Fruit fly (Drosophila melanogaster): Measurements from ENCODE around the gene Ada.
A peak's percentile ranks its signal among the peaks of the same experiment; 100 is the strongest.

Gene Ada

DNA sequence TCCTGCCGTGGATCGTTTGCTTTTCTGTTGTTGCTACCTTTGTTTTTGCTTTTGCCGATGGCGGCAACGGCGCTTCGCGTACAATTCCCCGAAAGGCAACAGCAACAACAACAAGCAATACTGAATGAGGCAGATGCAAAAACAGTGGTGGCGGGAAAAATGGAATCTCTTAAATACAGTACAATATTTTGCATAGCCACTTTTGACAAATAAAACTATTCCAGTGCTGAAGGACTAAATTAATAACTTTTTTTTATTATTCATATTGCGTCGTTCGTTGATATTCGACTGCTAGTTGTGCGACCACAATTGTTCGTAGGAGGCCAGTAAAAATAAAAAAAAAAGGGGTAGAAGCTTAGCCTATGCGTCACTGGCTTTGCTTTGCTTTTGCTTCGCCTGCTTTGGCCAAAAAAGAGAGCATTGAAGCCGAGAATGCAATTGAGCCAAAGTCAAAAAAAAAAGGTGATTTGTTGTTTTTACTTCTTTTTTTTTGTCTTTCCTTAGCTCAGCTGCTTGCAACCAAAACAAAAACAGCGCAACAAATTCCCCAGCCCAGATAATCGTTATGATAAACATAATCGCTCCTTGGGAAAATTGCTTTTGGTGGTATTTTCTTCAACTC is 33.1 kb upstream of the Ada start (continued):
- no peak for TF ChIP-seq CG8359 (GFP tag; optimal IDR thresholded peaks at IDR 0.05; ENCODE audit: borderline replicate concordance)
- TF ChIP-seq H15 (GFP tag; IDR thresholded peaks at IDR 0.05) = peak; percentile 92
- TF ChIP-seq CG2712 (tag; optimal IDR thresholded peaks at IDR 0.05) = peak; percentile 86
- TF ChIP-seq dysf (GFP tag; IDR thresholded peaks at IDR 0.05) = peak; percentile 93
- peak; percentile 92 for TF ChIP-seq CG10366 (GFP tag; IDR thresholded peaks at IDR 0.05)
- TF ChIP-seq CG8290 (GFP tag; optimal IDR thresholded peaks at IDR 0.05) = peak; percentile 53
- peak in 1 of 2 experiments; percentile 81 for TF ChIP-seq CG8290 (tag; optimal IDR thresholded peaks at IDR 0.05)
- TF ChIP-seq CG17829 (tag; optimal IDR thresholded peaks at IDR 0.05) = peak; percentile 83
- TF ChIP-seq tup (GFP tag; optimal IDR thresholded peaks at IDR 0.05) = peak; percentile 83
- peak; percentile 92 for TF ChIP-seq CG11504 (tag; optimal IDR thresholded peaks at IDR 0.05)
- peak; percentile 86 for TF ChIP-seq tin (GFP tag; optimal IDR thresholded peaks at IDR 0.05)
- TF ChIP-seq CG4328 (GFP tag; optimal IDR thresholded peaks at IDR 0.05) = no peak
- TF ChIP-seq slbo (GFP tag; IDR thresholded peaks at IDR 0.05) = peak; percentile 95
- TF ChIP-seq bsh (GFP tag; optimal IDR thresholded peaks at IDR 0.05) = peak; percentile 89 to 99
- peak; percentile 83 for TF ChIP-seq CG8388 (GFP tag; optimal IDR thresholded peaks at IDR 0.05)
- peak; percentile 67 for TF ChIP-seq emc (GFP tag; optimal IDR thresholded peaks at IDR 0.05)
- peak; percentile 83 for TF ChIP-seq CG6813 (GFP tag; optimal IDR thresholded peaks at IDR 0.05)
- peak; percentile 84 for TF ChIP-seq HLH54F (GFP tag; optimal IDR thresholded peaks at IDR 0.05)
- peak; percentile 97 for TF ChIP-seq sens (GFP tag)
- peak; percentile 80 for TF ChIP-seq CG4854 (GFP tag; optimal IDR thresholded peaks at IDR 0.05)
- TF ChIP-seq br (optimal IDR thresholded peaks at IDR 0.05) = no peak
- TF ChIP-seq bab2 (GFP tag; optimal IDR thresholded peaks at IDR 0.05) = peak; percentile 70
- peak; percentile 90 for TF ChIP-seq row (GFP tag; IDR thresholded peaks at IDR 0.05)
- TF ChIP-seq CG3281 (GFP tag; optimal IDR thresholded peaks at IDR 0.05) = peak; percentile 85
- TF ChIP-seq CG6683 (GFP tag; optimal IDR thresholded peaks at IDR 0.05) = peak; percentile 73
- TF ChIP-seq CG13424 (tag; optimal IDR thresholded peaks at IDR 0.05) = peak; percentile 86
- TF ChIP-seq so (GFP tag; IDR thresholded peaks at IDR 0.05) = peak; percentile 92
- TF ChIP-seq aop (GFP tag; IDR thresholded peaks at IDR 0.05) = peak; percentile 62; the same call in 1 of the 2 replicates
- no peak for TF ChIP-seq BEAF-32 (GFP tag; optimal IDR thresholded peaks at IDR 0.05)
- TF ChIP-seq zfh2 (GFP tag; optimal IDR thresholded peaks at IDR 0.05) = peak; percentile 83
- TF ChIP-seq CG1792 (GFP tag; optimal IDR thresholded peaks at IDR 0.05) = peak; percentile 49
- TF ChIP-seq fru (optimal IDR thresholded peaks at IDR 0.05) = no peak
- TF ChIP-seq shn (GFP tag; optimal IDR thresholded peaks at IDR 0.05) = peak; percentile 74
- TF ChIP-seq pho (GFP tag; optimal IDR thresholded peaks at IDR 0.05) = peak; percentile 85
- TF ChIP-seq pnt (GFP tag; optimal IDR thresholded peaks at IDR 0.05) = peak; percentile 80
- peak; percentile 92 for TF ChIP-seq oc (tag; optimal IDR thresholded peaks at IDR 0.05)
- TF ChIP-seq Taf1 (GFP tag; IDR thresholded peaks at IDR 0.05) = peak; percentile 74
- peak; percentile 87 for TF ChIP-seq CG14667 (GFP tag; IDR thresholded peaks at IDR 0.05)
- TF ChIP-seq CG15601 (tag; optimal IDR thresholded peaks at IDR 0.05) = peak; percentile 61
- TF ChIP-seq CG17912 (GFP tag; optimal IDR thresholded peaks at IDR 0.05) = no peak
- TF ChIP-seq HLH3B (GFP tag; IDR thresholded peaks at IDR 0.05) = peak; percentile 92
- peak; percentile 28 for TF ChIP-seq MESR4 (GFP tag; optimal IDR thresholded peaks at IDR 0.05)
- peak; percentile 92 for TF ChIP-seq ttk (GFP tag; IDR thresholded peaks at IDR 0.05)
- TF ChIP-seq CG10979 (tag; optimal IDR thresholded peaks at IDR 0.05) = peak; percentile 79
- no peak for TF ChIP-seq zf30C (GFP tag; optimal IDR thresholded peaks at IDR 0.05)
- TF ChIP-seq CG15073 (GFP tag; optimal IDR thresholded peaks at IDR 0.05) = peak; percentile 62
- peak; percentile 91 for TF ChIP-seq Oli (tag; optimal IDR thresholded peaks at IDR 0.05)
- TF ChIP-seq ems (GFP tag; optimal IDR thresholded peaks at IDR 0.05) = peak; percentile 85
- TF ChIP-seq CG13775 (GFP tag; optimal IDR thresholded peaks at IDR 0.05) = peak; percentile 78
- TF ChIP-seq Tbp (GFP tag; optimal IDR thresholded peaks at IDR 0.05) = no peak
- no peak for TF ChIP-seq Bgb (GFP tag; IDR thresholded peaks at IDR 0.05; ENCODE audit: partially characterized antibody)
